Worm (Caenorhabditis elegans) whole organism, young adult: ENCODE data around the gene fut-4.

Source experiments
- dox-1 ChIP-seq: fragments of 200-800 bp; sonication (Bioruptor generic); IDR thresholded peaks from 2 replicates; pipeline ENCODE4 v1.3.6; 2022; ENCODE audit warnings: missing genetic modification reagents, missing genetic modification characterization, missing compliant biosample characterization
- lin-35 ChIP-seq, 3 experiments: fragments of 150-350 bp in 2 of 3; sonication (generic microtip) in 1 of 3; optimal IDR thresholded peaks; 2 replicates each; lab custom pipeline; 2014 to 2018; ENCODE audit warnings: missing biosample characterization in 3 of 3, missing genetic modification characterization in 3 of 3, missing genetic modification reagents in 3 of 3
- mel-28 ChIP-seq: sonication (generic microtip); optimal IDR thresholded peaks from 2 replicates; lab custom pipeline; 2016; ENCODE audit warnings: borderline replicate concordance, mild to moderate bottlenecking, missing genetic modification characterization, missing compliant biosample characterization

- TF ChIP-seq mel-28 (tag; lab: Kevin White, UChicago) = no peak
- TF ChIP-seq lin-35 (GFP tag; optimal IDR thresholded peaks at IDR 0.05; lab: Kevin White, UChicago) = no peak
- no peak for TF ChIP-seq dox-1 (GFP tag; lab: Robert Waterston, UW)
Measured at ce11 chrII:2852493-2852892, 30.2 kb upstream of the fut-4 start, which contains the start of gene ptc-3.
